Fruit fly (Drosophila melanogaster) Kc167 (cell line): ENCODE data around the gene Acbp6.

ENCODE experiments used
- Myc ChIP-seq: fragments of >200 bp; optimal IDR thresholded peaks from 2 replicates; lab custom pipeline; 2017; ENCODE audit warnings: missing external identifiers
- Sin3A ChIP-seq: fragments of >200 bp; optimal IDR thresholded peaks from 2 replicates; lab custom pipeline; 2018; ENCODE audit warnings: missing external identifiers
- psq ChIP-seq: fragments of >200 bp; optimal IDR thresholded peaks from 2 replicates; lab custom pipeline; 2017; ENCODE audit warnings: missing external identifiers
- ttk ChIP-seq: sonication (Bioruptor generic); optimal IDR thresholded peaks from 2 replicates; lab custom pipeline; 2017; ENCODE audit warnings: missing external identifiers

DNA sequence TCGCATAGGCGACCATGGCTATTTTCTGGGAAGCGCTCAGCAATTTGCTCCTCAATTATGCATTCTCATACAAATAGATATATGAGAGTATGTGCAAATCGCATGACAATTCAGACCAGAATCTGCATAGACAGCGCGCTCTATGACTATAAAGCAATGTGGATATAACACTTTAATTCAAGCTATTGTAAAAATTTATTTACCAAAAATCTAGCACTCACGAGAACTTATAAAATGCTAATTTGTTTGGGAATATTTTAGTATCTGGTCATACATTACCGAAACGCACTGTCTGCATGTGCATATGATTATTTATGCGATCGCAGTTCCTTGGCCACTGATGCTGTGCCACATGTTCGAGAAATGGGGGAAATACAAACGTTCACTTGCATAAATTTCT lies 22.1 kb downstream of the Acbp6 start:
- TF ChIP-seq psq (lab: Kevin White, UChicago) (no peak), ttk (lab: Kevin White, UChicago) (no peak), Myc (lab: Kevin White, UChicago) (no peak), Sin3A (lab: Kevin White, UChicago) (no peak)
